Fruit fly (Drosophila melanogaster) whole organism, wandering third instar larva: ENCODE results near the gene Tgs1.

ENCODE experiments used
- Abd-B ChIP-seq: fragments of >200 bp; optimal IDR thresholded peaks from 2 replicates; lab custom pipeline; 2017; ENCODE audit warnings: missing biosample characterization, missing genetic modification characterization
- Sp1 ChIP-seq: fragments of 200-800 bp; sonication (Bioruptor generic); optimal IDR thresholded peaks from 3 replicates; lab custom pipeline; 2019; ENCODE audit warnings: missing biosample characterization, mild to moderate bottlenecking, missing genetic modification characterization, moderate library complexity
- pan ChIP-seq: fragments of >200 bp; optimal IDR thresholded peaks from 2 replicates; lab custom pipeline; 2017

DNA sequence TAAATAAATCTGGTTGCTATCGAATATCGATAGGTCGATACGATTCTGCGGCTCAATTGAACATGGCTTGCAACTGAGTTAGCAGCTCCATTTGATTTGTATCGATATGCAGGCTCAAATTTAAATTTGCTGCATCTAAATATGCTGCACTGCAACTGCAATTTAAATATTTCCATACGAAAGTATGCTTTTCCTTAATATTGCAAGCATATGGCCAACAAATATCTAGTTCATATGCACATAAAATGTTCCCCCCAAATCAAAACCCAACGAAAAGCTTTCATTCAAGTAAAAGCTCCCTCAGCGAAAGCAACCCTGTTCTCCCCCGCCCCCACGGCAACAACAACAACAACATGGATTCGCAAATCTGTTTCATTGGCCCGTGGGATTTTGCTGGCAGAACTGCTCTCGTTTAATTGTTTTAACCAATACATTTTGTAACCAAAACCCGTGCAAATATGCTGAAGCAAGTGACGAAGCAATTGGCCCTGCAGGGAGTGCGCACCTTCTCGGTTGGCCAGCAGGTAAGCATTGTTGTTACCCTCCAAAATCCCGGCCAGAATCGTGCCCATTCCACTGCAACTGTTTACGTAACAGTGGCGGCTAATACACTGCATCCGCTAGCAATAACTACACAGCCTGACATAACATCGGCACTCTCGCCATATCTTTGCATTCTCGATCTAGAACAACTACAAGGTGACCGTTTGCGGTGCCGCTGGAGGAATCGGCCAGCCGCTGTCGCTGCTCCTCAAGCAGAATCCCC lies 29.1 kb upstream of the Tgs1 start, which contains the start of the genes CG7168 and Mdh2:
- TF ChIP-seq Sp1 (peak; percentile 13), pan (lab: Kevin White, UChicago) (no peak), Abd-B (no peak)
